Worm (Caenorhabditis elegans): Measurements from ENCODE around the gene C28D4.10.

DNA sequence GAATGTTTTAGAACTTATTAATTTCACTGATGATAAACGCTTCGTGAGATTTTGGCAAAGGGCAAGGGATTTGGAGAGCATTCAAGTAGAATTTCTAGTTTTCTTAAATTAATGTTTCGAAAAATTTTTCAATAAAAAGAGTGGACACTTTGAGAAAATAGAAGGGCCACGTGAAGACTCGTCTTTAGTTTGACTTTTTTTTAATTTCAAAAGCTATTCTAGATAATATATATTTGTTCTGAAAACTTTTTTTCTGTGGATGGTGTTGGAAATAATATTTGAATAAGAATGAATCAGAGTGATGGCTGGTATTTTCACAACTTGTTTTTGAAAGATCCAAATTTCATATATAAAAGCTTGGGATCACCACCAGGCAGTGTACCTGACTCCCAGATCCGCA, 10.0 kb downstream of the C28D4.10 start, which contains the start of gene C28D4.8:
- TF ChIP-seq aha-1 (tag) = no peak
- no peak for TF ChIP-seq egl-27 (tag; optimal IDR thresholded peaks at IDR 0.05)

Measured in whole organism, L4 larva.